Fruit fly (Drosophila melanogaster) whole organism, embryonic: Measurements from ENCODE around the gene CG10132.
A peak's percentile ranks its signal among the peaks of the same experiment; 100 is the strongest.

Experiments
- B-H2 ChIP-seq: fragments of 200-800 bp; sonication (Bioruptor generic); optimal IDR thresholded peaks from 2 replicates; lab custom pipeline; 2018; ENCODE audit warnings: missing biosample characterization, mild to moderate bottlenecking, missing genetic modification characterization
- BEAF-32 ChIP-seq: fragments of 200-800 bp; sonication (Bioruptor generic); optimal IDR thresholded peaks from 3 replicates; lab custom pipeline; 2017; ENCODE audit warnings: missing biosample characterization, missing genetic modification characterization, mild to moderate bottlenecking, moderate library complexity, missing genetic modification reagents
- C15 ChIP-seq: fragments of 200-800 bp; sonication (Bioruptor generic); IDR thresholded peaks from 3 replicates; pipeline ENCODE4 v1.3.6; 2022; ENCODE audit warnings: missing biosample characterization, missing genetic modification characterization
- CG11085 ChIP-seq: fragments of 200-800 bp; sonication (Bioruptor generic); IDR thresholded peaks from 2 replicates; pipeline ENCODE4 v1.3.6; 2022; ENCODE audit warnings: missing biosample characterization, missing genetic modification characterization
- CG11456 ChIP-seq: fragments of 200-800 bp; sonication (Bioruptor generic); IDR thresholded peaks from 3 replicates; pipeline ENCODE4 v1.3.6; 2022; ENCODE audit warnings: missing biosample characterization, missing genetic modification characterization
- CG11695 ChIP-seq: fragments of 200-800 bp; sonication (Bioruptor generic); IDR thresholded peaks from 3 replicates; pipeline ENCODE4 v1.3.6; 2022; ENCODE audit warnings: missing biosample characterization, missing genetic modification characterization
- CG1233 ChIP-seq: fragments of 200-800 bp; sonication (Bioruptor generic); optimal IDR thresholded peaks from 4 replicates; lab custom pipeline; 2018; ENCODE audit warnings: missing biosample characterization, mild to moderate bottlenecking, missing genetic modification characterization
- CG1529 ChIP-seq: fragments of 200-800 bp; sonication (Bioruptor generic); optimal IDR thresholded peaks from 3 replicates; lab custom pipeline; 2018; ENCODE audit warnings: missing biosample characterization, missing genetic modification characterization
- CG15601 ChIP-seq: fragments of 200-800 bp; sonication (Bioruptor generic); optimal IDR thresholded peaks from 3 replicates; lab custom pipeline; 2019; ENCODE audit warnings: missing biosample characterization, mild to moderate bottlenecking, missing genetic modification characterization, moderate library complexity
- CG16815 ChIP-seq: fragments of 200-800 bp; sonication (Bioruptor generic); optimal IDR thresholded peaks from 3 replicates; lab custom pipeline; 2017; ENCODE audit warnings: missing biosample characterization, mild to moderate bottlenecking, missing genetic modification characterization
- CG17612 ChIP-seq: fragments of 200-800 bp; sonication (Bioruptor generic); IDR thresholded peaks from 2 replicates; pipeline ENCODE4 v1.3.6; 2022; ENCODE audit warnings: missing biosample characterization, missing genetic modification characterization
- CG18599 ChIP-seq: fragments of 200-800 bp; sonication (Bioruptor generic); optimal IDR thresholded peaks from 3 replicates; lab custom pipeline; 2017; ENCODE audit warnings: missing biosample characterization, missing genetic modification characterization, mild to moderate bottlenecking, moderate library complexity, missing genetic modification reagents
- CG2712 ChIP-seq: fragments of 200-800 bp; optimal IDR thresholded peaks from 3 replicates; lab custom pipeline; 2019; ENCODE audit warnings: missing biosample characterization, mild to moderate bottlenecking, missing genetic modification characterization, moderate library complexity
- CG31365 ChIP-seq: fragments of 200-800 bp; sonication (Bioruptor generic); optimal IDR thresholded peaks from 2 replicates; lab custom pipeline; 2018; ENCODE audit warnings: missing biosample characterization, mild to moderate bottlenecking, missing genetic modification characterization
- CG3281 ChIP-seq: fragments of 200-800 bp; sonication (Bioruptor generic); optimal IDR thresholded peaks from 3 replicates; lab custom pipeline; 2017; ENCODE audit warnings: missing biosample characterization, mild to moderate bottlenecking, missing genetic modification characterization
- CG34224 ChIP-seq: fragments of 200-800 bp; sonication (Bioruptor generic); IDR thresholded peaks from 3 replicates; pipeline ENCODE4 v1.3.6; 2022; ENCODE audit warnings: missing biosample characterization, missing genetic modification characterization; ENCODE audit not compliant: partially characterized antibody
- CG3726 ChIP-seq: fragments of 200-800 bp; sonication (Bioruptor generic); IDR thresholded peaks from 3 replicates; pipeline ENCODE4, ENCODE4 v1.3.6; 2022; ENCODE audit warnings: missing biosample characterization, missing genetic modification characterization
- CG43689 ChIP-seq: fragments of 200-800 bp; sonication (Bioruptor generic); IDR thresholded peaks from 2 replicates; pipeline ENCODE4 v1.3.6; 2022; ENCODE audit warnings: missing biosample characterization, missing genetic modification characterization
- CG4854 ChIP-seq: fragments of 200-800 bp; sonication (Bioruptor generic); optimal IDR thresholded peaks from 2 replicates; lab custom pipeline; 2016; ENCODE audit warnings: missing biosample characterization, missing genetic modification characterization, inconsistent platforms
- CG6689 ChIP-seq: fragments of 200-800 bp; sonication (Bioruptor generic); IDR thresholded peaks from 2 replicates; pipeline ENCODE4 v1.3.6; 2022; ENCODE audit warnings: missing biosample characterization, missing genetic modification characterization
- CG7556 ChIP-seq: fragments of 200-800 bp; sonication (Bioruptor generic); optimal IDR thresholded peaks from 2 replicates; lab custom pipeline; 2017; ENCODE audit warnings: missing biosample characterization, mild to moderate bottlenecking, missing genetic modification characterization
- CG7987 ChIP-seq: fragments of 200-800 bp; sonication (Bioruptor generic); optimal IDR thresholded peaks from 2 replicates; lab custom pipeline; 2018; ENCODE audit warnings: missing biosample characterization, mild to moderate bottlenecking, missing genetic modification characterization, moderate library complexity
- Ets97D ChIP-seq: fragments of 200-800 bp; sonication (Bioruptor generic); optimal IDR thresholded peaks from 3 replicates; lab custom pipeline; 2016; ENCODE audit warnings: missing biosample characterization, missing genetic modification characterization
- Lhr ChIP-seq: fragments of 200-800 bp; sonication (Bioruptor generic); optimal IDR thresholded peaks from 3 replicates; lab custom pipeline; 2017; ENCODE audit warnings: mild to moderate bottlenecking, missing biosample characterization, missing genetic modification reagents, missing genetic modification characterization
- Med ChIP-seq: fragments of 200-800 bp; sonication (Bioruptor generic); peaks from one replicate; lab custom pipeline; 2016; ENCODE audit warnings: missing biosample characterization, missing genetic modification characterization, mild to moderate bottlenecking, inconsistent platforms, moderate library complexity
- NC2α ChIP-seq: fragments of 200-800 bp; sonication (Bioruptor generic); optimal IDR thresholded peaks from 2 replicates; lab custom pipeline; 2016; ENCODE audit warnings: missing biosample characterization, missing genetic modification characterization
- Opbp ChIP-seq: fragments of 200-800 bp; sonication (Bioruptor generic); IDR thresholded peaks from 3 replicates; pipeline ENCODE4 v1.3.6; 2022; ENCODE audit warnings: missing biosample characterization, missing genetic modification characterization; ENCODE audit not compliant: partially characterized antibody
- Rx ChIP-seq: fragments of 200-800 bp; sonication (Bioruptor generic); IDR thresholded peaks from 2 replicates; pipeline ENCODE4 v1.3.6; 2022; ENCODE audit warnings: missing biosample characterization, missing genetic modification characterization
- Sin3A ChIP-seq: fragments of >200 bp; optimal IDR thresholded peaks from 2 replicates; lab custom pipeline; 2018
- Six4 ChIP-seq: fragments of 200-800 bp; sonication (Bioruptor generic); optimal IDR thresholded peaks from 2 replicates; lab custom pipeline; 2016; ENCODE audit warnings: missing biosample characterization, missing genetic modification characterization
- Sry-δ ChIP-seq: fragments of 200-800 bp; sonication (Bioruptor generic); optimal IDR thresholded peaks from 2 replicates; lab custom pipeline; 2016; ENCODE audit warnings: missing biosample characterization, missing genetic modification characterization
- Stat92E ChIP-seq, 3 experiments: fragments of >200 bp in 2 of 3; fragments of 200-800 bp in 1 of 3; sonication (Bioruptor generic) in 1 of 3; optimal IDR thresholded peaks; 2 replicates each; lab custom pipeline; 2017 to 2019; ENCODE audit warnings: missing biosample characterization in 3 of 3, missing genetic modification characterization in 3 of 3, mild to moderate bottlenecking in 1 of 3, moderate library complexity in 1 of 3
- TFAM ChIP-seq: fragments of 200-800 bp; sonication (Bioruptor generic); optimal IDR thresholded peaks from 2 replicates; lab custom pipeline; 2017; ENCODE audit warnings: missing biosample characterization, missing genetic modification characterization, inconsistent platforms
- ac ChIP-seq: fragments of 200-800 bp; sonication (Bioruptor generic); optimal IDR thresholded peaks from 3 replicates; lab custom pipeline; 2017; ENCODE audit warnings: missing biosample characterization, mild to moderate bottlenecking, missing genetic modification characterization
- bsh ChIP-seq, 2 experiments: fragments of 200-800 bp; sonication (Bioruptor generic); optimal IDR thresholded peaks; 2 replicates each; lab custom pipeline; 2017 to 2018; ENCODE audit warnings: mild to moderate bottlenecking in 2 of 2, missing biosample characterization in 2 of 2, missing genetic modification characterization in 2 of 2, moderate library complexity in 1 of 2
- cas ChIP-seq: fragments of 200-800 bp; sonication (Bioruptor generic); IDR thresholded peaks from 2 replicates; pipeline ENCODE4 v1.3.6; 2022; ENCODE audit warnings: missing biosample characterization, missing genetic modification characterization
- chm ChIP-seq: fragments of 200-800 bp; sonication (Bioruptor generic); IDR thresholded peaks from 2 replicates; pipeline ENCODE4 v1.3.6; 2022; ENCODE audit warnings: missing biosample characterization, missing genetic modification characterization
- crc ChIP-seq: fragments of 200-800 bp; sonication (Bioruptor generic); optimal IDR thresholded peaks from 2 replicates; lab custom pipeline; 2016; ENCODE audit warnings: missing biosample characterization, missing genetic modification characterization
- dan ChIP-seq: fragments of 200-800 bp; sonication (Bioruptor generic); IDR thresholded peaks from 2 replicates; pipeline ENCODE4 v1.3.6; 2022; ENCODE audit warnings: missing biosample characterization, missing genetic modification characterization
- disco-r ChIP-seq: fragments of 200-800 bp; sonication (Bioruptor generic); optimal IDR thresholded peaks from 2 replicates; lab custom pipeline; 2016; ENCODE audit warnings: missing biosample characterization, missing genetic modification characterization
- emc ChIP-seq: fragments of 200-800 bp; sonication (Bioruptor generic); optimal IDR thresholded peaks from 2 replicates; lab custom pipeline; 2016; ENCODE audit warnings: missing biosample characterization, missing genetic modification characterization
- gro ChIP-seq: fragments of 200-800 bp; sonication (Bioruptor generic); optimal IDR thresholded peaks from 2 replicates; lab custom pipeline; 2016; ENCODE audit warnings: missing biosample characterization, missing genetic modification characterization
- hbn ChIP-seq: fragments of 200-800 bp; sonication (Bioruptor generic); IDR thresholded peaks from 2 replicates; pipeline ENCODE4 v1.3.6; 2022; ENCODE audit warnings: missing biosample characterization, missing genetic modification characterization; ENCODE audit not compliant: partially characterized antibody
- nmo ChIP-seq: fragments of 200-800 bp; sonication (Bioruptor generic); optimal IDR thresholded peaks from 2 replicates; lab custom pipeline; 2018; ENCODE audit warnings: missing biosample characterization, mild to moderate bottlenecking, missing genetic modification characterization, moderate library complexity
- pho ChIP-seq: fragments of 200-800 bp; sonication (Bioruptor generic); optimal IDR thresholded peaks from 2 replicates; lab custom pipeline; 2016; ENCODE audit warnings: missing biosample characterization, missing genetic modification characterization
- sens-2 ChIP-seq: fragments of 200-800 bp; sonication (Bioruptor generic); IDR thresholded peaks from 2 replicates; pipeline ENCODE4 v1.3.6; 2022; ENCODE audit warnings: missing biosample characterization, missing genetic modification characterization
- sisA ChIP-seq: fragments of 200-800 bp; sonication (Bioruptor generic); IDR thresholded peaks from 2 replicates; pipeline ENCODE4 v1.3.6; 2022; ENCODE audit warnings: missing biosample characterization, missing genetic modification characterization
- tin ChIP-seq: fragments of 200-800 bp; sonication (Bioruptor generic); optimal IDR thresholded peaks from 3 replicates; lab custom pipeline; 2016; ENCODE audit warnings: missing biosample characterization, missing genetic modification characterization
- zen2 ChIP-seq: fragments of 200-800 bp; sonication (Bioruptor generic); IDR thresholded peaks from 3 replicates; pipeline ENCODE4 v1.3.6; 2022; ENCODE audit warnings: missing biosample characterization, missing genetic modification characterization; ENCODE audit not compliant: partially characterized antibody

Gene CG10132

DNA sequence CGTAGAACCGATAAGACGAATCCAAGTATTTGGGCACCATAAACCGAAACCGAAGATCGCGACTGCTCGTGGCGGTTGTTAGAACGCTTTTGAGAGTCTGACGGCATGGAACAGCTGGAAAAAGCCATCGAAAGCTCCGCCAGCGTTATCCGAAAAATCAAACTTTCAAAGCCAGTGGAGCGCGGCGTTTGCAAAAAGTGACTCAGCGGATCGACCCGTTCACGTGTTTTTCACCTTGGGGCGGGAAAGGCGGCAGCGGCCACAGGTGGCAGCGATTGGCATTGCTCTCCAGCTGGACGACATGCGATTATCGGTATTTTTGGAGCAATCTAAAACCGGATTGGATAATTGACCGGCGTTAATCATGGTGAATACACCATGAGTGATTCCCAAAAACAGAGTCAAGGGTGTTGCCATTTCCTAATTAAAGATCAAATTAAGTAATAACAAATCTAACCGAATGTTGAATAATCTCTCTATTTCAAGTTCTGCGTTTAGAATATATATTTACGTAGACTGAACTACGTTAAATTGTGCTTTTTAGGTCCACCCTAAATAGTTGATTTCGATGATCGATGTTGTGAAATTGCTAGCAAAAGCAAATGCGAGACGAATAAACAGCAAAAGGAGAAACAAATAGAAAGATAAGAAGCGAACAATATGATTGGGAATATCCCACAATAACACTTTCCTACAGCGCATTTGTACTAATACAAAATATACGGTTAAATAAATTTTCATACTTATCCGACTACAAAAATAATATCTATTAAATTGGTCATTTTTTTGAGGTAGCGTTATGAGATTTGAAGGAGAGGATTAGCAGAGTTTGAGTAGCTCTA lies 28.5 kb downstream of the CG10132 start, which contains the start of gene CG10337 (continued):
- peak; percentile 14 for TF ChIP-seq B-H2 (GFP tag; lab: Kevin White, UChicago)
- TF ChIP-seq CG31365 (tag; lab: Kevin White, UChicago) = no peak
- no peak for TF ChIP-seq CG43689 (GFP tag; lab: Robert Waterston, UW)
- TF ChIP-seq CG15601 (tag; lab: Kevin White, UChicago) = peak; percentile 34
- no peak for TF ChIP-seq Opbp (GFP tag; lab: Robert Waterston, UW)
- TF ChIP-seq hbn (GFP tag; lab: Robert Waterston, UW) = no peak
- TF ChIP-seq disco-r (GFP tag; lab: Kevin White, UChicago) = peak; percentile 10
- TF ChIP-seq Sin3A (lab: Kevin White, UChicago) = no peak
- no peak for TF ChIP-seq CG17612 (GFP tag; lab: Robert Waterston, UW)
- peak; percentile 80 for TF ChIP-seq CG3281 (GFP tag; lab: Kevin White, UChicago)
- TF ChIP-seq sisA (GFP tag; lab: Robert Waterston, UW) = no peak
- no peak for TF ChIP-seq NC2α (GFP tag; lab: Kevin White, UChicago)
- peak; percentile 8 for TF ChIP-seq nmo (GFP tag; lab: Kevin White, UChicago)
- TF ChIP-seq BEAF-32 (GFP tag; lab: Kevin White, UChicago) = no peak
- TF ChIP-seq CG1529 (GFP tag; lab: Kevin White, UChicago) = no peak
- peak; percentile 7 for TF ChIP-seq Sry-δ (GFP tag; lab: Kevin White, UChicago)
- TF ChIP-seq Med (GFP tag; lab: Kevin White, UChicago) = peak; percentile 83
- no peak for TF ChIP-seq pho (GFP tag; lab: Kevin White, UChicago)
- TF ChIP-seq emc (GFP tag; lab: Kevin White, UChicago) = no peak
- TF ChIP-seq CG16815 = no peak
- TF ChIP-seq TFAM (GFP tag; lab: Kevin White, UChicago) = no peak
- TF ChIP-seq chm = no peak
- no peak for TF ChIP-seq dan (GFP tag; lab: Robert Waterston, UW)
- 0 out of 3 replicates have a peak, but pooled peaks have one; percentile 25 for TF ChIP-seq CG34224 (GFP tag; lab: Robert Waterston, UW)
- no peak for TF ChIP-seq ac
- TF ChIP-seq CG1233 (GFP tag; lab: Kevin White, UChicago) = peak; percentile 30
- TF ChIP-seq crc (GFP tag; lab: Kevin White, UChicago) = no peak
- TF ChIP-seq CG7556 (GFP tag; lab: Kevin White, UChicago) = peak; percentile 70
- no peak for TF ChIP-seq Lhr (GFP tag; lab: Kevin White, UChicago)
- peak; percentile 80 for TF ChIP-seq CG18599 (GFP tag; lab: Kevin White, UChicago)
- no peak for TF ChIP-seq tin (GFP tag; lab: Kevin White, UChicago)
- TF ChIP-seq Ets97D (GFP tag; lab: Kevin White, UChicago) = no peak
- no peak for TF ChIP-seq zen2 (GFP tag; lab: Robert Waterston, UW)
- TF ChIP-seq CG11695 (GFP tag; lab: Robert Waterston, UW) = peak; percentile 54; the same call in 1 of the 3 replicates
- TF ChIP-seq CG3726 (GFP tag; lab: Robert Waterston, UW) = no peak
- no peak for TF ChIP-seq Stat92E (GFP tag; optimal IDR thresholded peaks at IDR 0.05; lab: Kevin White, UChicago)
- peak; percentile 5 for TF ChIP-seq CG6689 (GFP tag; lab: Robert Waterston, UW)
- no peak for TF ChIP-seq CG11456 (GFP tag; lab: Robert Waterston, UW)
- no peak for TF ChIP-seq cas
- TF ChIP-seq bsh (GFP tag; optimal IDR thresholded peaks at IDR 0.05; lab: Kevin White, UChicago) = peak in 1 of 2 experiments; percentile 33
- TF ChIP-seq CG11085 (GFP tag; lab: Robert Waterston, UW) = 0 out of 2 replicates have a peak, but pooled peaks have one; percentile 26
- TF ChIP-seq CG2712 (tag; lab: Kevin White, UChicago) = peak; percentile 28
- TF ChIP-seq CG4854 (GFP tag; lab: Kevin White, UChicago) = no peak
- no peak for TF ChIP-seq Rx (GFP tag; lab: Robert Waterston, UW)
- peak; percentile 18 for TF ChIP-seq Six4 (GFP tag; lab: Kevin White, UChicago)
- peak; percentile 60 for TF ChIP-seq CG7987 (GFP tag; lab: Kevin White, UChicago)
- no peak for TF ChIP-seq C15 (GFP tag; lab: Robert Waterston, UW)
- TF ChIP-seq gro (GFP tag; lab: Kevin White, UChicago) = peak; percentile 15
- TF ChIP-seq sens-2 = no peak
